Worm (Caenorhabditis elegans) whole organism, L1 larva: ENCODE results near the gene mmcm-1.

Experiments used
- C04F5.9 ChIP-seq: sonication (generic microtip); optimal IDR thresholded peaks from 2 replicates; lab custom pipeline; 2016; ENCODE audit warnings: missing genetic modification characterization, missing compliant biosample characterization
- C16A3.4 ChIP-seq: fragments of 150-350 bp; optimal IDR thresholded peaks from 2 replicates; lab custom pipeline; 2014; ENCODE audit warnings: missing biosample characterization, missing genetic modification characterization
- C34B4.2 ChIP-seq: sonication (generic microtip); optimal IDR thresholded peaks from 2 replicates; lab custom pipeline; 2017; ENCODE audit warnings: mild to moderate bottlenecking, missing genetic modification characterization, missing compliant biosample characterization
- Y116A8C.19 ChIP-seq: sonication (generic microtip); optimal IDR thresholded peaks from 2 replicates; lab custom pipeline; 2016; ENCODE audit warnings: missing compliant biosample characterization, missing genetic modification characterization, borderline replicate concordance
- aha-1 ChIP-seq: fragments of 150-350 bp; optimal IDR thresholded peaks from 2 replicates; lab custom pipeline; 2014; ENCODE audit warnings: missing biosample characterization, missing genetic modification characterization
- alr-1 ChIP-seq: fragments of 200-800 bp; sonication (Bioruptor generic); optimal IDR thresholded peaks from 2 replicates; lab custom pipeline; 2018; ENCODE audit warnings: borderline replicate concordance, mild to moderate bottlenecking, missing genetic modification characterization, missing compliant biosample characterization
- aly-2 ChIP-seq: fragments of 150-350 bp; optimal IDR thresholded peaks from 2 replicates; lab custom pipeline; 2014; ENCODE audit warnings: missing biosample characterization, missing genetic modification characterization
- ceh-63 ChIP-seq: fragments of 200-800 bp; sonication (Bioruptor generic); optimal IDR thresholded peaks from 2 replicates; lab custom pipeline; 2018; ENCODE audit warnings: mild to moderate bottlenecking, missing genetic modification characterization, missing compliant biosample characterization
- ceh-82 ChIP-seq, 3 experiments: fragments of 150-350 bp in 1 of 3; sonication (generic microtip) in 2 of 3; optimal IDR thresholded peaks; 2 replicates each; lab custom pipeline; 2014 to 2017; ENCODE audit warnings: missing biosample characterization in 3 of 3, missing genetic modification characterization in 3 of 3
- efl-1 ChIP-seq, 4 experiments: fragments of 150-350 bp; optimal IDR thresholded peaks in 3 of 4; peaks in 1 of 4; 1 replicate in 1 of 4; 2 replicates in 3 of 4; lab custom pipeline; 2014; ENCODE audit warnings: missing biosample characterization in 2 of 4, missing genetic modification characterization in 2 of 4, missing genetic modification reagents in 2 of 4
- elt-2 ChIP-seq: sonication (generic microtip); optimal IDR thresholded peaks from 2 replicates; lab custom pipeline; 2016; ENCODE audit warnings: missing genetic modification characterization, mild to moderate bottlenecking, inconsistent platforms, missing compliant biosample characterization, missing genetic modification reagents
- elt-3 ChIP-seq, 6 experiments: fragments of 150-350 bp in 1 of 6; sonication (generic microtip); optimal IDR thresholded peaks; 2 replicates each; lab custom pipeline; 2017 to 2018; ENCODE audit warnings: missing biosample characterization in 6 of 6, missing genetic modification characterization in 6 of 6, inconsistent platforms in 1 of 6
- fkh-10 ChIP-seq: sonication (generic microtip); optimal IDR thresholded peaks from 2 replicates; lab custom pipeline; 2017; ENCODE audit warnings: missing biosample characterization, missing genetic modification reagents, missing genetic modification characterization
- fkh-4 ChIP-seq: sonication (generic microtip); optimal IDR thresholded peaks from 2 replicates; lab custom pipeline; 2016; ENCODE audit warnings: missing compliant biosample characterization, missing genetic modification characterization, borderline replicate concordance
- fos-1 ChIP-seq: fragments of 150-350 bp; optimal IDR thresholded peaks from 2 replicates; lab custom pipeline; 2014; ENCODE audit warnings: missing biosample characterization, missing genetic modification characterization
- hlh-17 ChIP-seq: fragments of 200-800 bp; sonication (Bioruptor generic); optimal IDR thresholded peaks from 2 replicates; lab custom pipeline; 2018; ENCODE audit warnings: missing genetic modification characterization, mild to moderate bottlenecking, missing compliant biosample characterization, moderate library complexity, borderline replicate concordance
- irx-1 ChIP-seq: sonication (generic microtip); optimal IDR thresholded peaks from 2 replicates; lab custom pipeline; 2016; ENCODE audit warnings: missing genetic modification characterization, missing compliant biosample characterization
- jun-1 ChIP-seq: fragments of 150-350 bp; optimal IDR thresholded peaks from 2 replicates; lab custom pipeline; 2014; ENCODE audit warnings: missing biosample characterization, missing genetic modification reagents, missing genetic modification characterization
- lin-14 ChIP-seq: fragments of 200-800 bp; sonication (Bioruptor generic); optimal IDR thresholded peaks from 2 replicates; lab custom pipeline; 2018; ENCODE audit warnings: mild to moderate bottlenecking, missing genetic modification characterization, moderate library complexity, missing compliant biosample characterization
- lin-15B ChIP-seq: fragments of 150-350 bp; sonication (generic microtip); optimal IDR thresholded peaks from 3 replicates; lab custom pipeline; 2014; ENCODE audit warnings: missing biosample characterization, missing genetic modification characterization
- lin-35 ChIP-seq, 2 experiments: fragments of 150-350 bp; optimal IDR thresholded peaks; 2 replicates each; lab custom pipeline; 2014; ENCODE audit warnings: missing biosample characterization in 2 of 2, missing genetic modification characterization in 2 of 2, missing genetic modification reagents in 2 of 2
- lin-39 ChIP-seq: fragments of 150-350 bp; optimal IDR thresholded peaks from 2 replicates; lab custom pipeline; 2014; ENCODE audit warnings: missing biosample characterization, missing genetic modification reagents, missing genetic modification characterization
- mab-9 ChIP-seq: fragments of 200-800 bp; sonication (Bioruptor generic); IDR thresholded peaks from 2 replicates; pipeline ENCODE4 v1.3.6; 2022; ENCODE audit warnings: missing genetic modification reagents, missing genetic modification characterization, missing compliant biosample characterization
- mdl-1 ChIP-seq, 2 experiments: fragments of 150-350 bp; optimal IDR thresholded peaks; 2 replicates each; lab custom pipeline; 2014 to 2017; ENCODE audit warnings: missing biosample characterization in 2 of 2, missing genetic modification characterization in 2 of 2, inconsistent platforms in 1 of 2
- mef-2 ChIP-seq: fragments of 150-350 bp; optimal IDR thresholded peaks from 2 replicates; lab custom pipeline; 2014; ENCODE audit warnings: missing biosample characterization, missing genetic modification characterization
- mep-1 ChIP-seq: fragments of 150-350 bp; optimal IDR thresholded peaks from 2 replicates; lab custom pipeline; 2014; ENCODE audit warnings: missing biosample characterization, missing genetic modification characterization
- nhr-11 ChIP-seq: fragments of 150-350 bp; optimal IDR thresholded peaks from 2 replicates; lab custom pipeline; 2014; ENCODE audit warnings: missing biosample characterization, missing genetic modification characterization
- nhr-12 ChIP-seq: sonication (generic microtip); optimal IDR thresholded peaks from 2 replicates; lab custom pipeline; 2017; ENCODE audit warnings: missing biosample characterization, missing genetic modification characterization
- nhr-19 ChIP-seq: fragments of 200-800 bp; sonication (Bioruptor generic); conservative IDR thresholded peaks from 2 replicates; pipeline ENCODE4 v1.3.6; 2022; ENCODE audit warnings: missing genetic modification characterization, missing compliant biosample characterization
- nhr-237 ChIP-seq: fragments of 150-350 bp; optimal IDR thresholded peaks from 2 replicates; lab custom pipeline; 2014; ENCODE audit warnings: missing biosample characterization, missing genetic modification characterization
- nhr-71 ChIP-seq: sonication (generic microtip); optimal IDR thresholded peaks from 2 replicates; lab custom pipeline; 2016; ENCODE audit warnings: mild to moderate bottlenecking, missing genetic modification characterization, moderate library complexity, missing compliant biosample characterization
- nhr-76 ChIP-seq: sonication (generic microtip); optimal IDR thresholded peaks from 2 replicates; lab custom pipeline; 2017; ENCODE audit warnings: missing biosample characterization, missing genetic modification characterization
- nhr-84 ChIP-seq: sonication (generic microtip); optimal IDR thresholded peaks from 2 replicates; lab custom pipeline; 2017; ENCODE audit warnings: missing biosample characterization, missing genetic modification characterization
- nhr-90 ChIP-seq: sonication (generic microtip); optimal IDR thresholded peaks from 2 replicates; lab custom pipeline; 2016; ENCODE audit warnings: mild to moderate bottlenecking, missing genetic modification characterization, missing compliant biosample characterization; ENCODE audit not compliant: poor library complexity
- pag-3 ChIP-seq: sonication (generic microtip); optimal IDR thresholded peaks from 2 replicates; lab custom pipeline; 2017; ENCODE audit warnings: missing genetic modification characterization, mild to moderate bottlenecking, missing compliant biosample characterization, antibody characterized with exemption, borderline replicate concordance; ENCODE audit not compliant: insufficient read depth
- pqm-1 ChIP-seq: sonication (generic microtip); optimal IDR thresholded peaks from 3 replicates; lab custom pipeline; 2017; ENCODE audit warnings: missing biosample characterization, missing genetic modification characterization
- rnt-1 ChIP-seq: sonication (generic microtip); optimal IDR thresholded peaks from 2 replicates; lab custom pipeline; 2016; ENCODE audit warnings: mild to moderate bottlenecking, missing genetic modification characterization, moderate library complexity, missing compliant biosample characterization
- snu-23 ChIP-seq: sonication (generic microtip); optimal IDR thresholded peaks from 2 replicates; lab custom pipeline; 2016; ENCODE audit warnings: missing genetic modification characterization, missing compliant biosample characterization
- swsn-7 ChIP-seq: sonication (generic microtip); optimal IDR thresholded peaks from 2 replicates; lab custom pipeline; 2016; ENCODE audit warnings: missing genetic modification characterization, missing compliant biosample characterization
- unc-98 ChIP-seq: fragments of 200-800 bp; sonication (Bioruptor generic); IDR thresholded peaks from 2 replicates; pipeline ENCODE4 v1.3.6; 2022; ENCODE audit warnings: missing genetic modification characterization, missing compliant biosample characterization
- vab-15 ChIP-seq: sonication (generic microtip); optimal IDR thresholded peaks from 2 replicates; lab custom pipeline; 2017; ENCODE audit warnings: missing genotype, mild to moderate bottlenecking, missing genetic modification characterization, missing compliant biosample characterization
- zip-4 ChIP-seq: fragments of 200-800 bp; sonication (Bioruptor generic); optimal IDR thresholded peaks from 2 replicates; lab custom pipeline; 2018; ENCODE audit warnings: mild to moderate bottlenecking, missing genetic modification characterization, moderate library complexity, missing compliant biosample characterization
- ztf-11 ChIP-seq, 2 experiments: sonication (generic microtip); optimal IDR thresholded peaks; 2 replicates each; lab custom pipeline; 2016 to 2017; ENCODE audit warnings: missing genetic modification characterization in 2 of 2, missing biosample characterization in 1 of 2, missing compliant biosample characterization in 1 of 2

mmcm-1 gene

DNA sequence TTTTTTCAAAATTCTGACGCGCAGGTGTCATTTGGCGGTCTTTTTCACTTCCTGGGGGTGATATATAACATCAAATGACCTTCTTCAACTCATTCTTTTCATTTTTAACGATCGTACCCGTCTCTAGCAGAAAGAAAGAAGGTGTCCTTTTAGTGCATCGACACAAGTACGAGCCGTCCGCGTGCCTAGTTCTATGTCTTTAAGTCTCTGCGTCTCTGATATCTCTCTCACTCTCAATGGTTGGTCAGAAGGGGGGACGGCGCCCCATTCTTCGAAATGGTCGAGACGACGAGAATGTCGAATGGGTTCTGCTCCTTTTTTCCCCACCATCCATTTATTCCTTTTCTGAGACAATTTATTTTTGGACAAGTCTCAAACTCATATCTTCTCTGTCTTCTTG lies 48.2 kb upstream of the mmcm-1 start (continued):
- no peak for TF ChIP-seq nhr-11 (tag; lab: Kevin White, UChicago)
- no peak for TF ChIP-seq elt-2 (tag; lab: Kevin White, UChicago)
- no peak for TF ChIP-seq aly-2 (tag; lab: Kevin White, UChicago)
- peak; percentile 21 for TF ChIP-seq rnt-1
- no peak for TF ChIP-seq fkh-10
- peak; percentile 27 for TF ChIP-seq swsn-7 (tag; lab: Kevin White, UChicago)
- no peak for TF ChIP-seq jun-1 (tag; lab: Kevin White, UChicago)
- no peak for TF ChIP-seq irx-1 (tag; lab: Kevin White, UChicago)
- no peak for TF ChIP-seq hlh-17
- TF ChIP-seq elt-3 (tag; optimal IDR thresholded peaks at IDR 0.05; lab: Kevin White, UChicago): no peak
- TF ChIP-seq C16A3.4 (tag; lab: Kevin White, UChicago): peak; percentile 0
- TF ChIP-seq efl-1 (optimal IDR thresholded peaks at IDR 0.05; lab: Kevin White, UChicago): peak; percentile 12 to 13
- peak in 1 of 2 experiments; percentile 33 for TF ChIP-seq efl-1 (GFP tag; optimal IDR thresholded peaks at IDR 0.05 in 1 of 2; lab: Kevin White, UChicago)
- peak in 1 of 3 experiments; percentile 15 for TF ChIP-seq ceh-82 (tag; optimal IDR thresholded peaks at IDR 0.05; lab: Kevin White, UChicago)
- TF ChIP-seq zip-4 (GFP tag; lab: Kevin White, UChicago): no peak
- no peak for TF ChIP-seq alr-1 (tag; lab: Kevin White, UChicago)
- no peak for TF ChIP-seq vab-15 (tag; lab: Kevin White, UChicago)
- no peak for TF ChIP-seq C34B4.2 (tag; lab: Kevin White, UChicago)
- no peak for TF ChIP-seq lin-15B (tag; lab: Kevin White, UChicago)
- no peak for TF ChIP-seq unc-98 (GFP tag; lab: Robert Waterston, UW)
- peak in 1 of 2 experiments; percentile 24 for TF ChIP-seq mdl-1 (tag; optimal IDR thresholded peaks at IDR 0.05; lab: Kevin White, UChicago)
- no peak for TF ChIP-seq mab-9 (GFP tag; lab: Robert Waterston, UW)
- no peak for TF ChIP-seq nhr-19 (GFP tag; lab: Robert Waterston, UW)
- no peak for TF ChIP-seq ztf-11 (tag; optimal IDR thresholded peaks at IDR 0.05; lab: Kevin White, UChicago)
- peak; percentile 13 to 16 for TF ChIP-seq lin-35 (GFP tag; optimal IDR thresholded peaks at IDR 0.05; lab: Kevin White, UChicago)
- TF ChIP-seq ceh-63: no peak
- TF ChIP-seq lin-39 (tag; lab: Kevin White, UChicago): no peak
- no peak for TF ChIP-seq nhr-237
- no peak for TF ChIP-seq fos-1
- peak; percentile 65 for TF ChIP-seq nhr-71 (tag; lab: Kevin White, UChicago)
- no peak for TF ChIP-seq nhr-12
- peak; percentile 26 for TF ChIP-seq snu-23
- TF ChIP-seq aha-1 (tag; lab: Kevin White, UChicago): no peak
- TF ChIP-seq C04F5.9 (tag; lab: Kevin White, UChicago): no peak
- no peak for TF ChIP-seq nhr-90 (tag; lab: Kevin White, UChicago)
- TF ChIP-seq pag-3 (tag; lab: Kevin White, UChicago): no peak
- TF ChIP-seq nhr-76 (tag; lab: Kevin White, UChicago): no peak
- no peak for TF ChIP-seq Y116A8C.19 (tag; lab: Kevin White, UChicago)
- no peak for TF ChIP-seq fkh-4 (tag; lab: Kevin White, UChicago)
- no peak for TF ChIP-seq nhr-84
- TF ChIP-seq mef-2 (tag; lab: Kevin White, UChicago): no peak
- TF ChIP-seq mep-1 (tag; lab: Kevin White, UChicago): peak; percentile 29
- peak; percentile 80 for TF ChIP-seq lin-14 (GFP tag; lab: Kevin White, UChicago)
- no peak for TF ChIP-seq pqm-1 (tag; lab: Kevin White, UChicago)
